Fruit fly (Drosophila melanogaster) whole organism, wandering third instar larva: Measurements from ENCODE around the gene Sil1.

ENCODE experiments used
- Hr83 ChIP-seq: fragments of 200-300 bp; sonication (Bioruptor generic); optimal IDR thresholded peaks from 2 replicates; lab custom pipeline; 2016; ENCODE audit warnings: missing biosample characterization, mild to moderate bottlenecking, missing genetic modification characterization, moderate library complexity; ENCODE audit not compliant: poor library complexity, severe bottlenecking
- Jra ChIP-seq: sonication (Bioruptor generic); optimal IDR thresholded peaks from 2 replicates; lab custom pipeline; 2016; ENCODE audit warnings: missing biosample characterization, missing genetic modification characterization
- OdsH ChIP-seq: fragments of 200-800 bp; sonication (Bioruptor generic); optimal IDR thresholded peaks from 2 replicates; lab custom pipeline; 2016; ENCODE audit warnings: missing biosample characterization, mild to moderate bottlenecking, missing genetic modification characterization
- br ChIP-seq: fragments of 200-800 bp; sonication (Bioruptor generic); optimal IDR thresholded peaks from 2 replicates; lab custom pipeline; 2016; ENCODE audit warnings: missing biosample characterization, missing genetic modification characterization
- brk ChIP-seq: fragments of 200-800 bp; sonication (Bioruptor generic); optimal IDR thresholded peaks from 2 replicates; lab custom pipeline; 2016; ENCODE audit warnings: missing biosample characterization, mild to moderate bottlenecking, missing genetic modification characterization
- h ChIP-seq: fragments of 200-800 bp; sonication (Bioruptor generic); optimal IDR thresholded peaks from 3 replicates; lab custom pipeline; 2016; ENCODE audit warnings: missing biosample characterization, mild to moderate bottlenecking, missing genetic modification characterization

DNA sequence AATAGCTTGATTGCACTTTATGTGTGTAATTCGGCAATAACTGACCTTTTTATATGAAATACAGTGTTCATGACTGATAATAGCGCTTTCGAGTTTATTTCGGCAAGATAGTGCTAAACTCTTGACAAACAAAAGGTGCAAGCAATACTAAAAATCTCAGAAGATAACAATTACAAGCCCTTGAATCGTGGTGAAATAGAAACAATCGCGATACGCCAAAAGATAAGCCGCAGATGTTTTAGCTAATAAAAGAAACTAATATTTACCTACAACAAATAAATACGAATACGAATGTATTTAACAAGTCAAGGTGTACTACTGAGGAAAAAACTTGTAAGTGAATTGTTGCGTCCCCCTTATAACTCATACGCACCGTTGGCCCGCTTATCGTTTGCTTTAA is 39.9 kb upstream of the Sil1 start:
- no peak for TF ChIP-seq h (GFP tag; lab: Kevin White, UChicago)
- no peak for TF ChIP-seq br (GFP tag; lab: Kevin White, UChicago)
- TF ChIP-seq OdsH (GFP tag; lab: Kevin White, UChicago), result no peak
- TF ChIP-seq Hr83 (GFP tag; lab: Kevin White, UChicago), result no peak
- no peak for TF ChIP-seq Jra (GFP tag; lab: Kevin White, UChicago)
- TF ChIP-seq brk (GFP tag; lab: Kevin White, UChicago), result no peak
